Fruit fly (Drosophila melanogaster) whole organism, embryonic: ENCODE measurements around the gene CG32551.
A peak's percentile ranks its signal among the peaks of the same experiment; 100 is the strongest.

Source experiments
- CG10209 ChIP-seq: fragments of 200-800 bp; sonication (Bioruptor generic); optimal IDR thresholded peaks from 3 replicates; lab custom pipeline; 2017; ENCODE audit warnings: missing biosample characterization, mild to moderate bottlenecking, missing genetic modification characterization, missing genetic modification reagents
- CG10366 ChIP-seq: fragments of 200-800 bp; sonication (Bioruptor generic); IDR thresholded peaks from 2 replicates; pipeline ENCODE4 v1.3.6; 2022; ENCODE audit warnings: missing biosample characterization, missing genetic modification characterization
- CG10543 ChIP-seq: fragments of 200-800 bp; sonication (Bioruptor generic); optimal IDR thresholded peaks from 3 replicates; lab custom pipeline; 2017; ENCODE audit warnings: missing biosample characterization, mild to moderate bottlenecking, missing genetic modification characterization, moderate library complexity
- CG12071 ChIP-seq: fragments of 200-800 bp; sonication (Bioruptor generic); optimal IDR thresholded peaks from 3 replicates; lab custom pipeline; 2018; ENCODE audit warnings: missing biosample characterization, mild to moderate bottlenecking, missing genetic modification characterization
- CG2712 ChIP-seq: fragments of 200-800 bp; optimal IDR thresholded peaks from 3 replicates; lab custom pipeline; 2019; ENCODE audit warnings: missing biosample characterization, mild to moderate bottlenecking, missing genetic modification characterization, moderate library complexity
- CG3281 ChIP-seq: fragments of 200-800 bp; sonication (Bioruptor generic); optimal IDR thresholded peaks from 3 replicates; lab custom pipeline; 2017; ENCODE audit warnings: missing biosample characterization, mild to moderate bottlenecking, missing genetic modification characterization
- CG4328 ChIP-seq: fragments of 200-800 bp; sonication (Bioruptor generic); optimal IDR thresholded peaks from 3 replicates; lab custom pipeline; 2017; ENCODE audit warnings: missing biosample characterization, missing genetic modification reagents, missing genetic modification characterization
- CG4854 ChIP-seq: fragments of 200-800 bp; sonication (Bioruptor generic); optimal IDR thresholded peaks from 2 replicates; lab custom pipeline; 2016; ENCODE audit warnings: missing biosample characterization, missing genetic modification characterization, inconsistent platforms
- CG6175 ChIP-seq: fragments of 200-800 bp; sonication (Bioruptor generic); IDR thresholded peaks from 3 replicates; pipeline ENCODE4 v1.3.6; 2022; ENCODE audit warnings: missing biosample characterization, missing genetic modification characterization
- CG6254 ChIP-seq: fragments of 200-800 bp; sonication (Bioruptor generic); optimal IDR thresholded peaks from 3 replicates; lab custom pipeline; 2017; ENCODE audit warnings: mild to moderate bottlenecking, missing biosample characterization, missing genetic modification reagents, missing genetic modification characterization
- CG6272 ChIP-seq: fragments of 200-800 bp; sonication (Bioruptor generic); IDR thresholded peaks from 2 replicates; pipeline ENCODE4 v1.3.6; 2022; ENCODE audit warnings: missing biosample characterization, missing genetic modification characterization
- CG6683 ChIP-seq: fragments of 200-800 bp; sonication (Bioruptor generic); optimal IDR thresholded peaks from 2 replicates; lab custom pipeline; 2017; ENCODE audit warnings: missing biosample characterization, mild to moderate bottlenecking, missing genetic modification characterization, missing genetic modification reagents
- CG7556 ChIP-seq: fragments of 200-800 bp; sonication (Bioruptor generic); optimal IDR thresholded peaks from 2 replicates; lab custom pipeline; 2017; ENCODE audit warnings: missing biosample characterization, mild to moderate bottlenecking, missing genetic modification characterization
- CG7839 ChIP-seq: fragments of 200-800 bp; sonication (Bioruptor generic); optimal IDR thresholded peaks from 3 replicates; lab custom pipeline; 2018; ENCODE audit warnings: missing biosample characterization, mild to moderate bottlenecking, missing genetic modification characterization, moderate library complexity
- CHES-1-like ChIP-seq: fragments of 200-800 bp; sonication (Bioruptor generic); optimal IDR thresholded peaks from 2 replicates; lab custom pipeline; 2016; ENCODE audit warnings: missing biosample characterization, missing genetic modification characterization
- CTCF ChIP-seq: fragments of 200-800 bp; sonication (Bioruptor generic); optimal IDR thresholded peaks from 2 replicates; lab custom pipeline; 2017; ENCODE audit warnings: missing biosample characterization, mild to moderate bottlenecking, missing genetic modification characterization, moderate library complexity
- Dbx ChIP-seq: fragments of 200-800 bp; sonication (Bioruptor generic); IDR thresholded peaks from 3 replicates; pipeline ENCODE4 v1.3.6; 2022; ENCODE audit warnings: missing biosample characterization, missing genetic modification characterization
- Deaf1 ChIP-seq: fragments of 200-800 bp; optimal IDR thresholded peaks from 3 replicates; lab custom pipeline; 2019; ENCODE audit warnings: missing biosample characterization, mild to moderate bottlenecking, missing genetic modification characterization, moderate library complexity
- Dp ChIP-seq: fragments of 200-800 bp; sonication (Bioruptor generic); optimal IDR thresholded peaks from 2 replicates; lab custom pipeline; 2018; ENCODE audit warnings: missing biosample characterization, mild to moderate bottlenecking, missing genetic modification characterization, moderate library complexity
- Ets97D ChIP-seq: fragments of 200-800 bp; sonication (Bioruptor generic); optimal IDR thresholded peaks from 3 replicates; lab custom pipeline; 2016; ENCODE audit warnings: missing biosample characterization, missing genetic modification characterization
- Hr3 ChIP-seq: fragments of 200-800 bp; sonication (Bioruptor generic); optimal IDR thresholded peaks from 3 replicates; lab custom pipeline; 2016; ENCODE audit warnings: missing biosample characterization, missing genetic modification characterization
- Hr39 ChIP-seq: fragments of >200 bp; optimal IDR thresholded peaks from 2 replicates; lab custom pipeline; 2017
- Lim3 ChIP-seq: fragments of 200-800 bp; sonication (Bioruptor generic); IDR thresholded peaks from 2 replicates; pipeline ENCODE4 v1.3.6; 2022; ENCODE audit warnings: missing biosample characterization, missing genetic modification characterization
- Meics ChIP-seq: fragments of 200-800 bp; sonication (Bioruptor generic); optimal IDR thresholded peaks from 2 replicates; lab custom pipeline; 2017; ENCODE audit warnings: missing biosample characterization, mild to moderate bottlenecking, missing genetic modification characterization
- NC2α ChIP-seq: fragments of 200-800 bp; sonication (Bioruptor generic); optimal IDR thresholded peaks from 2 replicates; lab custom pipeline; 2016; ENCODE audit warnings: missing biosample characterization, missing genetic modification characterization
- Nf-YB ChIP-seq: fragments of 200-800 bp; sonication (Bioruptor generic); optimal IDR thresholded peaks from 3 replicates; lab custom pipeline; 2019; ENCODE audit warnings: missing biosample characterization, mild to moderate bottlenecking, missing genetic modification characterization, moderate library complexity
- Oaz ChIP-seq: fragments of 200-800 bp; sonication (Bioruptor generic); IDR thresholded peaks from 2 replicates; pipeline ENCODE4 v1.3.6; 2022; ENCODE audit warnings: missing biosample characterization, missing genetic modification characterization
- Poxn ChIP-seq: fragments of 200-800 bp; sonication (Bioruptor generic); IDR thresholded peaks from 2 replicates; pipeline ENCODE4 v1.3.6; 2022; ENCODE audit warnings: missing biosample characterization, missing genetic modification characterization
- Ptx1 ChIP-seq: fragments of 200-800 bp; sonication (Bioruptor generic); IDR thresholded peaks from 2 replicates; pipeline ENCODE4 v1.3.6; 2022; ENCODE audit warnings: missing biosample characterization, missing genetic modification characterization
- ac ChIP-seq: fragments of 200-800 bp; sonication (Bioruptor generic); optimal IDR thresholded peaks from 3 replicates; lab custom pipeline; 2017; ENCODE audit warnings: missing biosample characterization, mild to moderate bottlenecking, missing genetic modification characterization
- al ChIP-seq: fragments of 200-800 bp; sonication (Bioruptor generic); IDR thresholded peaks from 2 replicates; pipeline ENCODE4 v1.3.6; 2022; ENCODE audit warnings: missing biosample characterization, missing genetic modification characterization
- dimm ChIP-seq: fragments of 200-800 bp; sonication (Bioruptor generic); IDR thresholded peaks from 2 replicates; pipeline ENCODE4 v1.3.6; 2022; ENCODE audit warnings: missing biosample characterization, missing genetic modification characterization
- dmrt99B ChIP-seq: fragments of 200-800 bp; sonication (Bioruptor generic); optimal IDR thresholded peaks from 2 replicates; lab custom pipeline; 2018; ENCODE audit warnings: missing biosample characterization, mild to moderate bottlenecking, missing genetic modification characterization, moderate library complexity
- fu2 ChIP-seq: fragments of 200-800 bp; sonication (Bioruptor generic); optimal IDR thresholded peaks from 2 replicates; lab custom pipeline; 2016; ENCODE audit warnings: missing biosample characterization, missing genetic modification characterization
- gt ChIP-seq: fragments of 200-800 bp; sonication (Bioruptor generic); IDR thresholded peaks from 2 replicates; pipeline ENCODE4 v1.3.6; 2022; ENCODE audit warnings: missing biosample characterization, missing genetic modification characterization
- ham ChIP-seq: fragments of 200-800 bp; sonication (Bioruptor generic); IDR thresholded peaks from 2 replicates; pipeline ENCODE4 v1.3.6; 2022; ENCODE audit warnings: missing biosample characterization, missing genetic modification characterization
- her ChIP-seq: fragments of 200-800 bp; sonication (Bioruptor generic); optimal IDR thresholded peaks from 2 replicates; lab custom pipeline; 2016; ENCODE audit warnings: missing biosample characterization, missing genetic modification characterization
- ind ChIP-seq: fragments of 200-800 bp; sonication (Bioruptor generic); optimal IDR thresholded peaks from 3 replicates; lab custom pipeline; 2016; ENCODE audit warnings: missing biosample characterization, missing genetic modification characterization
- inv ChIP-seq: fragments of 200-800 bp; sonication (Bioruptor generic); IDR thresholded peaks from 2 replicates; pipeline ENCODE4 v1.3.6; 2022; ENCODE audit warnings: missing biosample characterization, missing genetic modification characterization; ENCODE audit not compliant: partially characterized antibody
- jing ChIP-seq: fragments of 200-800 bp; sonication (Bioruptor generic); optimal IDR thresholded peaks from 2 replicates; lab custom pipeline; 2018; ENCODE audit warnings: missing biosample characterization, mild to moderate bottlenecking, missing genetic modification characterization
- nau ChIP-seq: fragments of 200-800 bp; sonication (Bioruptor generic); optimal IDR thresholded peaks from 3 replicates; lab custom pipeline; 2017; ENCODE audit warnings: missing biosample characterization, mild to moderate bottlenecking, missing genetic modification characterization, missing genetic modification reagents
- nom ChIP-seq: fragments of 200-800 bp; sonication (Bioruptor generic); optimal IDR thresholded peaks from 2 replicates; lab custom pipeline; 2017; ENCODE audit warnings: missing biosample characterization, missing genetic modification characterization, mild to moderate bottlenecking, moderate library complexity, missing genetic modification reagents
- onecut ChIP-seq: fragments of 200-800 bp; sonication (Bioruptor generic); IDR thresholded peaks from 2 replicates; pipeline ENCODE4 v1.3.6; 2022; ENCODE audit warnings: missing biosample characterization, missing genetic modification characterization
- sc ChIP-seq, 3 experiments: fragments of >200 bp in 2 of 3; fragments of 200-800 bp in 1 of 3; sonication (Bioruptor generic) in 1 of 3; optimal IDR thresholded peaks; 2 replicates in 2 of 3; 3 replicates in 1 of 3; lab custom pipeline; 2017; ENCODE audit warnings: mild to moderate bottlenecking in 1 of 3, missing biosample characterization in 1 of 3, missing genetic modification characterization in 1 of 3, missing genetic modification reagents in 1 of 3
- sens ChIP-seq: fragments of 200-800 bp; sonication (Bioruptor generic); peaks from one replicate; lab custom pipeline; 2016; ENCODE audit warnings: missing biosample characterization, missing genetic modification characterization
- slbo ChIP-seq: fragments of 200-800 bp; sonication (Bioruptor generic); IDR thresholded peaks from 2 replicates; pipeline ENCODE4 v1.3.6; 2022; ENCODE audit warnings: missing biosample characterization, missing genetic modification characterization
- stwl ChIP-seq: fragments of 200-800 bp; sonication (Bioruptor generic); optimal IDR thresholded peaks from 3 replicates; lab custom pipeline; 2018; ENCODE audit warnings: missing biosample characterization, mild to moderate bottlenecking, missing genetic modification characterization, moderate library complexity
- tin ChIP-seq: fragments of 200-800 bp; sonication (Bioruptor generic); optimal IDR thresholded peaks from 3 replicates; lab custom pipeline; 2016; ENCODE audit warnings: missing biosample characterization, missing genetic modification characterization
- tll ChIP-seq, 2 experiments: fragments of 200-800 bp in 1 of 2; fragments of >200 bp in 1 of 2; sonication (Bioruptor generic) in 1 of 2; optimal IDR thresholded peaks; 2 replicates each; lab custom pipeline; 2017 to 2019; ENCODE audit warnings: missing biosample characterization in 2 of 2, missing genetic modification characterization in 2 of 2, mild to moderate bottlenecking in 1 of 2, moderate library complexity in 1 of 2
- wdn ChIP-seq: fragments of 200-800 bp; sonication (Bioruptor generic); IDR thresholded peaks from 2 replicates; pipeline ENCODE4 v1.3.6; 2022; ENCODE audit warnings: missing biosample characterization, missing genetic modification characterization
- zfh1 ChIP-seq: fragments of 200-800 bp; sonication (Bioruptor generic); IDR thresholded peaks from 3 replicates; pipeline ENCODE4 v1.3.6; 2022; ENCODE audit warnings: missing biosample characterization, missing genetic modification characterization

CG32551 gene

dm6 chrX:18452717-18453116 lies 14.0 kb downstream of the CG32551 start (continued):
- TF ChIP-seq CG4328 (GFP tag; lab: Kevin White, UChicago): no peak
- TF ChIP-seq gt: no peak
- TF ChIP-seq Poxn (GFP tag; lab: Robert Waterston, UW): no peak
- TF ChIP-seq Deaf1 (tag; lab: Kevin White, UChicago): no peak
- no peak for TF ChIP-seq wdn (GFP tag; lab: Robert Waterston, UW)
- no peak for TF ChIP-seq onecut (GFP tag; lab: Robert Waterston, UW)
- peak; percentile 1 for TF ChIP-seq dmrt99B (tag; lab: Kevin White, UChicago)
- no peak for TF ChIP-seq Nf-YB (GFP tag; lab: Kevin White, UChicago)
- TF ChIP-seq Ets97D: no peak
- no peak for TF ChIP-seq nau
- no peak for TF ChIP-seq Hr3
- no peak for TF ChIP-seq tll (GFP tag; optimal IDR thresholded peaks at IDR 0.05; lab: Kevin White, UChicago)
- no peak for TF ChIP-seq fu2 (GFP tag; lab: Kevin White, UChicago)
- TF ChIP-seq ham: no peak
- no peak for TF ChIP-seq CTCF (GFP tag; lab: Kevin White, UChicago)
- peak; percentile 12 for TF ChIP-seq Meics (GFP tag; lab: Kevin White, UChicago)
- TF ChIP-seq Oaz (GFP tag; lab: Robert Waterston, UW): no peak
- TF ChIP-seq zfh1 (GFP tag; lab: Robert Waterston, UW): no peak
- no peak for TF ChIP-seq CG6254 (GFP tag; lab: Kevin White, UChicago)
- TF ChIP-seq CG10543 (GFP tag; lab: Kevin White, UChicago): no peak

DNA sequence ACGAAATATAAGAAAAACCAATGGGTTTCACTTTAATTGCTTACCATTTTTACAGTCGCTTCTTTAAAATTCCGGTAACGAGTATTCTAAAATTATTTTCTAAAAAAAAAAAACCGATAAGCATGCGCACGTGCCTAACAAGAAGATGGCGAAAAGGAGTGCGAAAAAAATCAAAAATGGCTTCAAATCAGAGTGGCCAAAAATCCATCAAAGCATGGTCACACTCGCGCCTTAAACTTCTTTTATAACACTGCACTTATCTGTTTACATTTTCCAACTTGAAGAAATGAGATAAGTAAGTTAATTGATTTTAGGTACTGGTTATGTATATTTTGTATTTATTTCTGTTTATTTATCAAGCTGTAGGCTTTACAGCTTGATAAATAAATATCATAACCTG lies 21.6 kb downstream of the CG32551 start, which contains the start of gene CG43843:
CG43843 (minus strand) TSS at position 101 of the 400 bp plus-strand sequence.
- TF ChIP-seq sens (GFP tag; lab: Kevin White, UChicago) (peak; percentile 37), CG12071 (no peak), stwl (peak; percentile 19)

DNA sequence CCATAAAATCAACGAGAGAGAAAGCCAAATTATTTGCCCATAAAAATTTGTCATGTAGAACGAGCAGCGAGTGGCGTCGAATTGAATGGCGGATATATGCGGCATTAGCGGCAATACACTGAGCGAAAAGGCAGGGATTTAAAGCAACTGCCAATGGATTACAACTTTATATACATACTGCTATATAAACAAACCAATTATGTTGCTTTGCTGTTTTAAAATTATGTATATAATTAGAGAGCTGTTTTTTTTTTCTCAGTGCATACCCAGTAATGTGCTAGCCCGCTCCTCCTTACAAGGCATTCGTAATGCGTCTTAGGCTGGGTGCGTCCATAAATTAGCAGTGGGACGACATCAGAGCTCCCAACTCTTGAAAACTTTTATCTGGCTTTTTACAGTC lies 29.2 kb downstream of the CG32551 start:
- TF ChIP-seq nom: no peak
- no peak for TF ChIP-seq CG2712 (tag; lab: Kevin White, UChicago)
- no peak for TF ChIP-seq ham
- TF ChIP-seq CG7839 (tag; lab: Kevin White, UChicago): peak; percentile 45
- TF ChIP-seq CG10366 (GFP tag; lab: Robert Waterston, UW): peak; percentile 49
- TF ChIP-seq CG6683 (GFP tag; lab: Kevin White, UChicago): no peak
- no peak for TF ChIP-seq NC2α
- no peak for TF ChIP-seq CG6175 (GFP tag; lab: Robert Waterston, UW)
- TF ChIP-seq tin (GFP tag; lab: Kevin White, UChicago): peak; percentile 23
- no peak for TF ChIP-seq Hr39 (lab: Kevin White, UChicago)
- no peak for TF ChIP-seq her (GFP tag; lab: Kevin White, UChicago)
- no peak for TF ChIP-seq sc (optimal IDR thresholded peaks at IDR 0.05; lab: Kevin White, UChicago)
- TF ChIP-seq sc (GFP tag; optimal IDR thresholded peaks at IDR 0.05; lab: Kevin White, UChicago): no peak
- TF ChIP-seq ind (GFP tag; lab: Kevin White, UChicago): peak; percentile 33
- no peak for TF ChIP-seq dimm (GFP tag; lab: Robert Waterston, UW)
- no peak for TF ChIP-seq CG6272 (GFP tag; lab: Robert Waterston, UW)
- TF ChIP-seq al (GFP tag; lab: Robert Waterston, UW): no peak
- TF ChIP-seq slbo (GFP tag; lab: Robert Waterston, UW): peak; percentile 58
- no peak for TF ChIP-seq Dp
- TF ChIP-seq CG7556 (GFP tag; lab: Kevin White, UChicago): peak; percentile 32
- TF ChIP-seq Dbx (GFP tag; lab: Robert Waterston, UW): peak; percentile 51; the same call in 1 of the 3 replicates
- TF ChIP-seq CG3281 (GFP tag; lab: Kevin White, UChicago): peak; percentile 32
- no peak for TF ChIP-seq CHES-1-like (GFP tag; lab: Kevin White, UChicago)
- TF ChIP-seq Lim3 (GFP tag; lab: Robert Waterston, UW): no peak
- TF ChIP-seq ac: no peak
- peak; percentile 10 for TF ChIP-seq CG10209 (GFP tag; lab: Kevin White, UChicago)
- no peak for TF ChIP-seq jing (GFP tag; lab: Kevin White, UChicago)
- peak; percentile 54 for TF ChIP-seq Ptx1 (GFP tag; lab: Robert Waterston, UW)
- TF ChIP-seq inv (GFP tag; lab: Robert Waterston, UW): no peak
- TF ChIP-seq CG4854: no peak
